Fruit fly (Drosophila melanogaster) whole organism, embryonic: ENCODE measurements around the gene Pcyt1.
A peak's percentile ranks its signal among the peaks of the same experiment; 100 is the strongest.

Source experiments
- ATbp ChIP-seq: fragments of 200-800 bp; sonication (Bioruptor generic); optimal IDR thresholded peaks from 2 replicates; lab custom pipeline; 2017; ENCODE audit warnings: missing biosample characterization, mild to moderate bottlenecking, missing genetic modification characterization, missing genetic modification reagents
- Antp ChIP-seq: fragments of 200-800 bp; sonication (Bioruptor generic); optimal IDR thresholded peaks from 3 replicates; lab custom pipeline; 2016; ENCODE audit warnings: missing biosample characterization, missing genetic modification characterization
- Bgb ChIP-seq: fragments of 200-800 bp; sonication (Bioruptor generic); IDR thresholded peaks from 2 replicates; pipeline ENCODE4 v1.3.6; 2022; ENCODE audit warnings: missing biosample characterization, missing genetic modification characterization; ENCODE audit not compliant: partially characterized antibody
- Blimp-1 ChIP-seq: fragments of 200-800 bp; sonication (Bioruptor generic); optimal IDR thresholded peaks from 3 replicates; lab custom pipeline; 2018; ENCODE audit warnings: missing biosample characterization, missing genetic modification characterization, mild to moderate bottlenecking, moderate library complexity, missing genetic modification reagents
- CG1024 ChIP-seq: fragments of 200-800 bp; sonication (Bioruptor generic); IDR thresholded peaks from 2 replicates; pipeline ENCODE4 v1.3.6; 2022; ENCODE audit warnings: missing biosample characterization, missing genetic modification characterization
- CG10654 ChIP-seq: fragments of 200-800 bp; sonication (Bioruptor generic); optimal IDR thresholded peaks from 2 replicates; lab custom pipeline; 2016; ENCODE audit warnings: missing biosample characterization, missing genetic modification characterization
- CG10959 ChIP-seq: fragments of 200-800 bp; sonication (Bioruptor generic); IDR thresholded peaks from 2 replicates; pipeline ENCODE4 v1.3.6; 2022; ENCODE audit warnings: missing biosample characterization, missing genetic modification characterization
- CG11560 ChIP-seq: fragments of 200-800 bp; sonication (Bioruptor generic); IDR thresholded peaks from 3 replicates; pipeline ENCODE4 v1.3.6; 2022; ENCODE audit warnings: missing biosample characterization, missing genetic modification characterization
- CG11723 ChIP-seq: fragments of 200-800 bp; sonication (Bioruptor generic); optimal IDR thresholded peaks from 2 replicates; lab custom pipeline; 2017; ENCODE audit warnings: missing biosample characterization, mild to moderate bottlenecking, missing genetic modification characterization
- CG13775 ChIP-seq: fragments of 200-800 bp; sonication (Bioruptor generic); optimal IDR thresholded peaks from 3 replicates; lab custom pipeline; 2017; ENCODE audit warnings: missing biosample characterization, mild to moderate bottlenecking, missing genetic modification characterization
- CG14965 ChIP-seq: fragments of 200-800 bp; sonication (Bioruptor generic); optimal IDR thresholded peaks from 2 replicates; lab custom pipeline; 2016; ENCODE audit warnings: missing biosample characterization, missing genetic modification characterization, borderline replicate concordance
- CG17328 ChIP-seq: fragments of 200-800 bp; sonication (Bioruptor generic); IDR thresholded peaks from 2 replicates; pipeline ENCODE4 v1.3.6; 2022; ENCODE audit warnings: missing biosample characterization, missing genetic modification characterization
- CG17612 ChIP-seq: fragments of 200-800 bp; sonication (Bioruptor generic); IDR thresholded peaks from 2 replicates; pipeline ENCODE4 v1.3.6; 2022; ENCODE audit warnings: missing biosample characterization, missing genetic modification characterization
- CG17829 ChIP-seq: fragments of 200-800 bp; optimal IDR thresholded peaks from 2 replicates; lab custom pipeline; 2019; ENCODE audit warnings: missing biosample characterization, mild to moderate bottlenecking, missing genetic modification characterization, moderate library complexity
- CG18476 ChIP-seq: fragments of 200-800 bp; sonication (Bioruptor generic); optimal IDR thresholded peaks from 2 replicates; lab custom pipeline; 2016; ENCODE audit warnings: missing biosample characterization, mild to moderate bottlenecking, missing genetic modification characterization
- CG2202 ChIP-seq: fragments of 200-800 bp; sonication (Bioruptor generic); optimal IDR thresholded peaks from 2 replicates; lab custom pipeline; 2018; ENCODE audit warnings: missing biosample characterization, mild to moderate bottlenecking, missing genetic modification characterization
- CG2678 ChIP-seq: fragments of 200-800 bp; sonication (Bioruptor generic); optimal IDR thresholded peaks from 3 replicates; lab custom pipeline; 2019; ENCODE audit warnings: missing biosample characterization, mild to moderate bottlenecking, missing genetic modification characterization, moderate library complexity
- CG32532 ChIP-seq: fragments of 200-800 bp; sonication (Bioruptor generic); IDR thresholded peaks from 2 replicates; pipeline ENCODE4 v1.3.6; 2022; ENCODE audit warnings: missing biosample characterization, missing genetic modification characterization
- CG3847 ChIP-seq: fragments of 200-800 bp; sonication (Bioruptor generic); IDR thresholded peaks from 2 replicates; pipeline ENCODE4 v1.3.6; 2022; ENCODE audit warnings: missing biosample characterization, missing genetic modification characterization
- CG3995 ChIP-seq: fragments of 200-800 bp; sonication (Bioruptor generic); optimal IDR thresholded peaks from 3 replicates; lab custom pipeline; 2016; ENCODE audit warnings: missing biosample characterization, missing genetic modification characterization
- CG4360 ChIP-seq: fragments of 200-800 bp; sonication (Bioruptor generic); IDR thresholded peaks from 2 replicates; pipeline ENCODE4 v1.3.6; 2022; ENCODE audit warnings: missing biosample characterization, missing genetic modification characterization
- CG4707 ChIP-seq: fragments of 200-800 bp; sonication (Bioruptor generic); optimal IDR thresholded peaks from 2 replicates; lab custom pipeline; 2018; ENCODE audit warnings: missing biosample characterization, mild to moderate bottlenecking, missing genetic modification characterization, moderate library complexity
- CG4854 ChIP-seq: fragments of 200-800 bp; sonication (Bioruptor generic); optimal IDR thresholded peaks from 2 replicates; lab custom pipeline; 2016; ENCODE audit warnings: missing biosample characterization, missing genetic modification characterization, inconsistent platforms
- CG6654 ChIP-seq: fragments of 200-800 bp; sonication (Bioruptor generic); optimal IDR thresholded peaks from 2 replicates; lab custom pipeline; 2017; ENCODE audit warnings: missing biosample characterization, mild to moderate bottlenecking, missing genetic modification characterization
- CG6765 ChIP-seq: fragments of 200-800 bp; sonication (Bioruptor generic); optimal IDR thresholded peaks from 3 replicates; lab custom pipeline; 2017; ENCODE audit warnings: missing biosample characterization, mild to moderate bottlenecking, missing genetic modification characterization
- CG6791 ChIP-seq: fragments of 200-800 bp; sonication (Bioruptor generic); IDR thresholded peaks from 3 replicates; pipeline ENCODE4 v1.3.6; 2022; ENCODE audit warnings: missing biosample characterization, missing genetic modification characterization; ENCODE audit not compliant: partially characterized antibody
- CG7372 ChIP-seq: fragments of 200-800 bp; sonication (Bioruptor generic); IDR thresholded peaks from 2 replicates; pipeline ENCODE4 v1.3.6; 2022; ENCODE audit warnings: missing biosample characterization, missing genetic modification characterization
- CG9215 ChIP-seq: fragments of 200-800 bp; sonication (Bioruptor generic); IDR thresholded peaks from 2 replicates; pipeline ENCODE4 v1.3.6; 2022; ENCODE audit warnings: missing biosample characterization, missing genetic modification characterization
- CG9817 ChIP-seq: fragments of 200-800 bp; sonication (Bioruptor generic); optimal IDR thresholded peaks from 2 replicates; lab custom pipeline; 2018; ENCODE audit warnings: missing biosample characterization, mild to moderate bottlenecking, missing genetic modification characterization, moderate library complexity
- Dp ChIP-seq: fragments of 200-800 bp; sonication (Bioruptor generic); optimal IDR thresholded peaks from 2 replicates; lab custom pipeline; 2018; ENCODE audit warnings: missing biosample characterization, mild to moderate bottlenecking, missing genetic modification characterization, moderate library complexity
- E2f2 ChIP-seq: fragments of 200-800 bp; sonication (Bioruptor generic); IDR thresholded peaks from 2 replicates; pipeline ENCODE4 v1.3.6; 2022; ENCODE audit warnings: missing biosample characterization, missing genetic modification characterization
- Elba2 ChIP-seq: fragments of 200-800 bp; sonication (Bioruptor generic); optimal IDR thresholded peaks from 3 replicates; lab custom pipeline; 2016; ENCODE audit warnings: missing biosample characterization, missing genetic modification characterization
- Fer3 ChIP-seq: fragments of 200-800 bp; sonication (Bioruptor generic); optimal IDR thresholded peaks from 2 replicates; lab custom pipeline; 2018; ENCODE audit warnings: missing biosample characterization, mild to moderate bottlenecking, missing genetic modification characterization, moderate library complexity
- Hr39 ChIP-seq: fragments of >200 bp; optimal IDR thresholded peaks from 2 replicates; lab custom pipeline; 2017
- MESR4 ChIP-seq: fragments of 200-800 bp; sonication (Bioruptor generic); optimal IDR thresholded peaks from 2 replicates; lab custom pipeline; 2018; ENCODE audit warnings: missing biosample characterization, mild to moderate bottlenecking, missing genetic modification characterization, moderate library complexity
- Neu2 ChIP-seq: fragments of 200-800 bp; sonication (Bioruptor generic); optimal IDR thresholded peaks from 3 replicates; lab custom pipeline; 2016; ENCODE audit warnings: missing biosample characterization, missing genetic modification characterization, borderline replicate concordance
- TFAM ChIP-seq: fragments of 200-800 bp; sonication (Bioruptor generic); optimal IDR thresholded peaks from 2 replicates; lab custom pipeline; 2017; ENCODE audit warnings: missing biosample characterization, missing genetic modification characterization, inconsistent platforms
- ash1 ChIP-seq: fragments of 200-800 bp; sonication (Bioruptor generic); optimal IDR thresholded peaks from 2 replicates; lab custom pipeline; 2018; ENCODE audit warnings: missing biosample characterization, mild to moderate bottlenecking, missing genetic modification characterization
- bigmax ChIP-seq: fragments of 200-800 bp; sonication (Bioruptor generic); optimal IDR thresholded peaks from 2 replicates; lab custom pipeline; 2018; ENCODE audit warnings: missing biosample characterization, mild to moderate bottlenecking, missing genetic modification characterization
- dmrt11E ChIP-seq: fragments of 200-800 bp; sonication (Bioruptor generic); optimal IDR thresholded peaks from 3 replicates; lab custom pipeline; 2018; ENCODE audit warnings: missing biosample characterization, mild to moderate bottlenecking, missing genetic modification characterization, moderate library complexity
- fu2 ChIP-seq: fragments of 200-800 bp; sonication (Bioruptor generic); optimal IDR thresholded peaks from 2 replicates; lab custom pipeline; 2016; ENCODE audit warnings: missing biosample characterization, missing genetic modification characterization
- hkb ChIP-seq, 2 experiments: fragments of 200-800 bp in 1 of 2; fragments of >200 bp in 1 of 2; sonication (Bioruptor generic) in 1 of 2; IDR thresholded peaks in 1 of 2; optimal IDR thresholded peaks in 1 of 2; 2 replicates each; pipeline versions ENCODE4 v1.3.6 to Lab custom; 2017 to 2022; ENCODE audit warnings: missing biosample characterization in 1 of 2, missing genetic modification characterization in 1 of 2
- jumu ChIP-seq: fragments of 200-800 bp; sonication (Bioruptor generic); optimal IDR thresholded peaks from 3 replicates; lab custom pipeline; 2016; ENCODE audit warnings: missing biosample characterization, missing genetic modification characterization
- peb ChIP-seq: fragments of 200-800 bp; sonication (Bioruptor generic); IDR thresholded peaks from 2 replicates; pipeline ENCODE4 v1.3.6; 2022; ENCODE audit warnings: missing biosample characterization, missing genetic modification characterization
- pfk ChIP-seq: fragments of 200-800 bp; sonication (Bioruptor generic); optimal IDR thresholded peaks from 2 replicates; lab custom pipeline; 2018; ENCODE audit warnings: missing biosample characterization, mild to moderate bottlenecking, missing genetic modification characterization, moderate library complexity
- pum ChIP-seq: fragments of 200-800 bp; sonication (Bioruptor generic); optimal IDR thresholded peaks from 2 replicates; lab custom pipeline; 2016; ENCODE audit warnings: missing biosample characterization, missing genetic modification characterization
- stwl ChIP-seq: fragments of 200-800 bp; sonication (Bioruptor generic); optimal IDR thresholded peaks from 3 replicates; lab custom pipeline; 2018; ENCODE audit warnings: missing biosample characterization, mild to moderate bottlenecking, missing genetic modification characterization, moderate library complexity
- tgo ChIP-seq: fragments of 200-800 bp; sonication (Bioruptor generic); IDR thresholded peaks from 3 replicates; pipeline ENCODE4 v1.3.6; 2022; ENCODE audit warnings: missing biosample characterization, missing genetic modification characterization
- unpg ChIP-seq: fragments of 200-800 bp; sonication (Bioruptor generic); optimal IDR thresholded peaks from 3 replicates; lab custom pipeline; 2018; ENCODE audit warnings: missing biosample characterization, mild to moderate bottlenecking, missing genetic modification characterization, moderate library complexity

Pcyt1 gene

dm6 chr3L:1586266-1587054 lies 40.6 kb downstream of the Pcyt1 start (continued):
- TF ChIP-seq CG4854 (GFP tag; lab: Kevin White, UChicago) (no peak), Elba2 (GFP tag; lab: Kevin White, UChicago) (no peak), CG3995 (GFP tag; lab: Kevin White, UChicago) (no peak), CG6791 (GFP tag; lab: Robert Waterston, UW) (peak; percentile 76), ash1 (GFP tag; lab: Kevin White, UChicago) (no peak), CG4360 (GFP tag; lab: Robert Waterston, UW) (peak; percentile 47; the same call in 1 of the 2 replicates), CG6654 (GFP tag; lab: Kevin White, UChicago) (no peak), CG17829 (tag; lab: Kevin White, UChicago) (peak; percentile 6), CG10959 (GFP tag; lab: Robert Waterston, UW) (no peak), CG11560 (tag; lab: Robert Waterston, UW) (no peak), CG10654 (GFP tag; lab: Kevin White, UChicago) (no peak), Fer3 (tag; lab: Kevin White, UChicago) (peak; percentile 8), pum (GFP tag; lab: Kevin White, UChicago) (no peak), CG3847 (no peak), CG4707 (GFP tag; lab: Kevin White, UChicago) (no peak), stwl (no peak), tgo (no peak), Antp (GFP tag; lab: Kevin White, UChicago) (no peak), TFAM (GFP tag; lab: Kevin White, UChicago) (no peak), Neu2 (GFP tag; lab: Kevin White, UChicago) (no peak), CG14965 (GFP tag; lab: Kevin White, UChicago) (no peak), jumu (no peak), Bgb (GFP tag; lab: Robert Waterston, UW) (peak; percentile 62), CG6765 (GFP tag; lab: Kevin White, UChicago) (peak; percentile 60), Dp (no peak), CG32532 (GFP tag; lab: Robert Waterston, UW) (peak; percentile 65), CG17612 (no peak), ATbp (GFP tag; lab: Kevin White, UChicago) (no peak), CG11723 (no peak), fu2 (no peak), CG18476 (GFP tag; lab: Kevin White, UChicago) (no peak), CG7372 (GFP tag; lab: Robert Waterston, UW) (no peak), CG9817 (no peak), unpg (GFP tag; lab: Kevin White, UChicago) (no peak), Hr39 (lab: Kevin White, UChicago) (no peak), CG17328 (GFP tag; lab: Robert Waterston, UW) (peak; percentile 24; the same call in 1 of the 2 replicates), pfk (GFP tag; lab: Kevin White, UChicago) (no peak), CG9215 (GFP tag; lab: Robert Waterston, UW) (no peak), peb (GFP tag; lab: Robert Waterston, UW) (no peak), CG2202 (tag; lab: Kevin White, UChicago) (no peak), CG13775 (GFP tag; lab: Kevin White, UChicago) (no peak), hkb (optimal IDR thresholded peaks at IDR 0.05; lab: Kevin White, UChicago) (no peak), hkb (GFP tag; IDR thresholded peaks at IDR 0.05; lab: Robert Waterston, UW) (peak; percentile 56), Blimp-1 (GFP tag; lab: Kevin White, UChicago) (peak; percentile 15), bigmax (GFP tag; lab: Kevin White, UChicago) (no peak), CG2678 (tag; lab: Kevin White, UChicago) (peak; percentile 24), CG1024 (GFP tag; lab: Robert Waterston, UW) (peak; percentile 9; the same call in 1 of the 2 replicates), MESR4 (GFP tag; lab: Kevin White, UChicago) (no peak), dmrt11E (tag; lab: Kevin White, UChicago) (no peak), E2f2 (GFP tag; lab: Robert Waterston, UW) (peak; percentile 24; the same call in 1 of the 2 replicates)
